Worm (Caenorhabditis elegans) whole organism, L4 larva: ENCODE results near the gene cal-5.
A peak's percentile ranks its signal among the peaks of the same experiment; 100 is the strongest.

Source experiments
- F26F4.8 ChIP-seq: fragments of 200-800 bp; sonication (Bioruptor generic); conservative IDR thresholded peaks from 2 replicates; pipeline ENCODE4 v1.3.6; 2022; ENCODE audit warnings: missing genetic modification characterization, missing compliant biosample characterization
- T20F7.1 ChIP-seq: fragments of 200-800 bp; sonication (Bioruptor generic); optimal IDR thresholded peaks from 2 replicates; lab custom pipeline; 2018; ENCODE audit warnings: mild to moderate bottlenecking, missing genetic modification characterization, missing compliant biosample characterization
- T26A8.4 ChIP-seq: fragments of 200-800 bp; sonication (Bioruptor generic); IDR thresholded peaks from 2 replicates; pipeline ENCODE4 v1.3.6; 2022; ENCODE audit warnings: missing genetic modification characterization, missing compliant biosample characterization
- Y5F2A.4 ChIP-seq: fragments of 200-800 bp; sonication (Bioruptor generic); optimal IDR thresholded peaks from 2 replicates; lab custom pipeline; 2018; ENCODE audit warnings: mild to moderate bottlenecking, missing genetic modification characterization, missing compliant biosample characterization
- aha-1 ChIP-seq: fragments of 150-350 bp; peaks from one replicate; lab custom pipeline; 2014; ENCODE audit warnings: missing biosample characterization, missing genetic modification characterization
- aly-2 ChIP-seq: sonication (generic microtip); optimal IDR thresholded peaks from 2 replicates; lab custom pipeline; 2018; ENCODE audit warnings: missing biosample characterization, missing genetic modification characterization
- ama-1 ChIP-seq: fragments of 150-350 bp; optimal IDR thresholded peaks from 2 replicates; lab custom pipeline; 2014; ENCODE audit warnings: inconsistent platforms, mixed read lengths
- arid-1 ChIP-seq: fragments of 200-800 bp; sonication (Bioruptor generic); conservative IDR thresholded peaks from 2 replicates; pipeline ENCODE4 v1.3.6; 2022; ENCODE audit warnings: missing genetic modification reagents, missing genetic modification characterization, missing compliant biosample characterization
- ceh-20 ChIP-seq: fragments of 200-800 bp; sonication (Bioruptor generic); IDR thresholded peaks from 2 replicates; pipeline ENCODE4 v1.3.6; 2022; ENCODE audit warnings: missing genetic modification reagents, missing genetic modification characterization, missing compliant biosample characterization
- ceh-28 ChIP-seq: fragments of 150-350 bp; optimal IDR thresholded peaks from 2 replicates; lab custom pipeline; 2014; ENCODE audit warnings: missing biosample characterization, missing genetic modification reagents, missing genetic modification characterization
- daf-16 ChIP-seq, 3 experiments: sonication (generic microtip); optimal IDR thresholded peaks; 2 replicates each; lab custom pipeline; 2016 to 2017; ENCODE audit warnings: missing genetic modification characterization in 3 of 3, missing genetic modification reagents in 3 of 3, mild to moderate bottlenecking in 2 of 3, missing compliant biosample characterization in 2 of 3, missing biosample characterization in 1 of 3, moderate library complexity in 1 of 3
- dmd-8 ChIP-seq: fragments of 200-800 bp; sonication (Bioruptor generic); IDR thresholded peaks from 2 replicates; pipeline ENCODE4 v1.3.6; 2022; ENCODE audit warnings: missing genetic modification characterization, missing compliant biosample characterization
- duxl-1 ChIP-seq: sonication (generic microtip); optimal IDR thresholded peaks from 2 replicates; lab custom pipeline; 2016; ENCODE audit warnings: mild to moderate bottlenecking, missing genetic modification characterization, moderate library complexity, missing compliant biosample characterization; ENCODE audit not compliant: poor library complexity
- egl-27 ChIP-seq: sonication (generic microtip); optimal IDR thresholded peaks from 3 replicates; lab custom pipeline; 2017; ENCODE audit warnings: missing biosample characterization, missing genetic modification reagents, missing genetic modification characterization
- hif-1 ChIP-seq, 2 experiments: sonication (generic microtip); optimal IDR thresholded peaks; 2 replicates each; lab custom pipeline; 2016 to 2017; ENCODE audit warnings: missing compliant biosample characterization in 2 of 2, missing genetic modification characterization in 2 of 2, missing genetic modification reagents in 2 of 2, missing genotype in 2 of 2, mild to moderate bottlenecking in 1 of 2
- hlh-11 ChIP-seq: fragments of 200-800 bp; sonication (Bioruptor generic); optimal IDR thresholded peaks from 2 replicates; lab custom pipeline; 2018; ENCODE audit warnings: mild to moderate bottlenecking, missing genetic modification characterization, missing compliant biosample characterization
- hlh-30 ChIP-seq: sonication (generic microtip); optimal IDR thresholded peaks from 2 replicates; lab custom pipeline; 2017; ENCODE audit warnings: antibody characterized with exemption, mild to moderate bottlenecking, missing genetic modification characterization, missing compliant biosample characterization; ENCODE audit not compliant: insufficient read depth
- hmg-1.1 ChIP-seq: fragments of 200-800 bp; sonication (Bioruptor generic); IDR thresholded peaks from 2 replicates; pipeline ENCODE4 v1.3.6; 2022; ENCODE audit warnings: missing genetic modification reagents, missing genetic modification characterization, missing compliant biosample characterization
- jun-1 ChIP-seq: fragments of 150-350 bp; optimal IDR thresholded peaks from 2 replicates; lab custom pipeline; 2014; ENCODE audit warnings: missing biosample characterization, missing genetic modification reagents, missing genetic modification characterization
- lim-7 ChIP-seq: fragments of 200-800 bp; sonication (Bioruptor generic); IDR thresholded peaks from 2 replicates; pipeline ENCODE4 v1.3.6; 2022; ENCODE audit warnings: missing genetic modification characterization, missing compliant biosample characterization
- lin-1 ChIP-seq: fragments of 200-800 bp; sonication (Bioruptor generic); IDR thresholded peaks from 2 replicates; pipeline ENCODE4 v1.3.6; 2022; ENCODE audit warnings: missing genetic modification reagents, missing genetic modification characterization, missing compliant biosample characterization
- lin-13 ChIP-seq: fragments of 150-350 bp; optimal IDR thresholded peaks from 2 replicates; lab custom pipeline; 2014; ENCODE audit warnings: missing biosample characterization, missing genetic modification reagents, missing genetic modification characterization
- lin-29 ChIP-seq: fragments of 200-800 bp; sonication (Bioruptor generic); IDR thresholded peaks from 2 replicates; pipeline ENCODE4 v1.3.6; 2022; ENCODE audit warnings: missing genetic modification reagents, missing genetic modification characterization, missing compliant biosample characterization
- lsy-2 ChIP-seq, 2 experiments: fragments of 150-350 bp in 1 of 2; sonication (generic microtip) in 1 of 2; optimal IDR thresholded peaks; 2 replicates each; lab custom pipeline; 2014 to 2017; ENCODE audit warnings: missing biosample characterization in 2 of 2, missing genetic modification characterization in 2 of 2
- mep-1 ChIP-seq: fragments of 150-350 bp; sonication (generic microtip); optimal IDR thresholded peaks from 3 replicates; lab custom pipeline; 2014; ENCODE audit warnings: missing biosample characterization, missing genetic modification characterization
- nhr-102 ChIP-seq: sonication (generic microtip); optimal IDR thresholded peaks from 2 replicates; lab custom pipeline; 2016; ENCODE audit warnings: mild to moderate bottlenecking, missing genetic modification characterization, moderate library complexity, missing compliant biosample characterization
- nhr-28 ChIP-seq: fragments of 150-350 bp; optimal IDR thresholded peaks from 2 replicates; lab custom pipeline; 2014; ENCODE audit warnings: missing biosample characterization, missing genetic modification characterization
- nhr-41 ChIP-seq: fragments of 200-800 bp; sonication (Bioruptor generic); IDR thresholded peaks from 2 replicates; pipeline ENCODE4 v1.3.6; 2022; ENCODE audit warnings: missing genetic modification reagents, missing genetic modification characterization, missing compliant biosample characterization
- nhr-48 ChIP-seq: sonication (generic microtip); optimal IDR thresholded peaks from 2 replicates; lab custom pipeline; 2016; ENCODE audit warnings: mild to moderate bottlenecking, missing genetic modification characterization, missing compliant biosample characterization
- nhr-6 ChIP-seq: fragments of 150-350 bp; optimal IDR thresholded peaks from 2 replicates; lab custom pipeline; 2014; ENCODE audit warnings: missing biosample characterization, missing genetic modification characterization
- nhr-76 ChIP-seq: fragments of 150-350 bp; optimal IDR thresholded peaks from 2 replicates; lab custom pipeline; 2014; ENCODE audit warnings: missing biosample characterization, missing genetic modification characterization
- pha-4 ChIP-seq, 2 experiments: fragments of 150-350 bp in 1 of 2; fragments of 200-800 bp in 1 of 2; sonication (Bioruptor generic) in 1 of 2; IDR thresholded peaks in 1 of 2; optimal IDR thresholded peaks in 1 of 2; 2 replicates each; pipeline versions ENCODE4 v1.3.6 to Lab custom; 2014 to 2022; ENCODE audit warnings: missing genetic modification characterization in 2 of 2, missing genetic modification reagents in 2 of 2, missing biosample characterization in 1 of 2, missing compliant biosample characterization in 1 of 2
- pqm-1 ChIP-seq: sonication (generic microtip); optimal IDR thresholded peaks from 2 replicates; lab custom pipeline; 2017; ENCODE audit warnings: missing biosample characterization, missing genetic modification characterization
- saeg-2 ChIP-seq: fragments of 200-800 bp; sonication (Bioruptor generic); IDR thresholded peaks from 2 replicates; pipeline ENCODE4 v1.3.6; 2022; ENCODE audit warnings: missing genetic modification reagents, missing genetic modification characterization, missing compliant biosample characterization
- set-16 ChIP-seq: fragments of 200-800 bp; sonication (Bioruptor generic); IDR thresholded peaks from 2 replicates; pipeline ENCODE4 v1.3.6; 2022; ENCODE audit warnings: missing genetic modification reagents, missing genetic modification characterization, missing compliant biosample characterization
- snpc-1.2 ChIP-seq: fragments of 200-800 bp; sonication (Bioruptor generic); IDR thresholded peaks from 2 replicates; pipeline ENCODE4 v1.3.6; 2022; ENCODE audit warnings: missing genetic modification reagents, missing genetic modification characterization, missing compliant biosample characterization
- tra-1 ChIP-seq: fragments of 200-800 bp; sonication (Bioruptor generic); IDR thresholded peaks from 2 replicates; pipeline ENCODE4 v1.3.6; 2022; ENCODE audit warnings: missing genetic modification reagents, missing genetic modification characterization, missing compliant biosample characterization
- unc-39 ChIP-seq: sonication (generic microtip); optimal IDR thresholded peaks from 2 replicates; lab custom pipeline; 2017; ENCODE audit warnings: missing biosample characterization, missing genetic modification characterization
- zfp-2 ChIP-seq: sonication (generic microtip); optimal IDR thresholded peaks from 2 replicates; lab custom pipeline; 2016; ENCODE audit warnings: mild to moderate bottlenecking, missing genetic modification characterization, missing compliant biosample characterization
- zfp-3 ChIP-seq: fragments of 200-800 bp; sonication (Bioruptor generic); conservative IDR thresholded peaks from 2 replicates; pipeline ENCODE4 v1.3.6; 2022; ENCODE audit warnings: missing genetic modification reagents, missing genetic modification characterization, missing compliant biosample characterization
- zip-11 ChIP-seq: fragments of 200-800 bp; sonication (Bioruptor generic); IDR thresholded peaks from 2 replicates; pipeline ENCODE4 v1.3.6; 2022; ENCODE audit warnings: missing genetic modification characterization, missing compliant biosample characterization
- zip-2 ChIP-seq: fragments of 150-350 bp; optimal IDR thresholded peaks from 2 replicates; lab custom pipeline; 2014; ENCODE audit warnings: missing biosample characterization, missing genetic modification characterization
- ztf-11 ChIP-seq: fragments of 150-350 bp; optimal IDR thresholded peaks from 2 replicates; lab custom pipeline; 2014; ENCODE audit warnings: missing biosample characterization, missing genetic modification characterization
- ztf-7 ChIP-seq: fragments of 150-350 bp; optimal IDR thresholded peaks from 2 replicates; lab custom pipeline; 2014; ENCODE audit warnings: missing biosample characterization, missing genetic modification characterization

Gene cal-5

ce11 chrX:5071025-5071424 is 6.7 kb downstream of the cal-5 start:
- TF ChIP-seq hif-1 (tag; optimal IDR thresholded peaks at IDR 0.05; lab: Kevin White, UChicago), result no peak
- TF ChIP-seq nhr-41 (GFP tag; lab: Robert Waterston, UW), result no peak
- no peak for TF ChIP-seq egl-27
- no peak for TF ChIP-seq mep-1 (tag; lab: Kevin White, UChicago)
- no peak for TF ChIP-seq hlh-11 (tag; lab: Kevin White, UChicago)
- no peak for TF ChIP-seq nhr-28 (tag; lab: Kevin White, UChicago)
- TF ChIP-seq Y5F2A.4, result no peak
- TF ChIP-seq ztf-11 (tag; lab: Kevin White, UChicago), result no peak
- TF ChIP-seq aly-2 (tag; lab: Kevin White, UChicago), result no peak
- no peak for TF ChIP-seq jun-1 (tag; lab: Kevin White, UChicago)
- no peak for TF ChIP-seq lin-13
- TF ChIP-seq daf-16 (GFP tag; optimal IDR thresholded peaks at IDR 0.05; lab: Kevin White, UChicago), result no peak
- no peak for TF ChIP-seq daf-16 (tag; optimal IDR thresholded peaks at IDR 0.05; lab: Kevin White, UChicago)
- TF ChIP-seq pha-4 (GFP tag; IDR thresholded peaks at IDR 0.05; lab: Robert Waterston, UW), result no peak
- no peak for TF ChIP-seq pha-4 (tag; optimal IDR thresholded peaks at IDR 0.05; lab: Kevin White, UChicago)
- no peak for TF ChIP-seq zip-2 (tag; lab: Kevin White, UChicago)
- TF ChIP-seq F26F4.8 (GFP tag; lab: Robert Waterston, UW), result no peak
- TF ChIP-seq T20F7.1 (GFP tag; lab: Kevin White, UChicago), result no peak
- no peak for TF ChIP-seq zfp-3 (GFP tag; lab: Robert Waterston, UW)
- TF ChIP-seq saeg-2, result no peak
- TF ChIP-seq, all 104 proteins: peak for 0

- TF ChIP-seq ztf-7 (tag; lab: Kevin White, UChicago) (no peak), lin-29 (GFP tag; lab: Robert Waterston, UW) (no peak), lin-1 (no peak), zfp-2 (no peak), nhr-102 (tag; lab: Kevin White, UChicago) (no peak), pqm-1 (tag; lab: Kevin White, UChicago) (no peak), hlh-30 (tag; lab: Kevin White, UChicago) (no peak), zip-11 (GFP tag; lab: Robert Waterston, UW) (no peak), snpc-1.2 (no peak), arid-1 (no peak)
- TF ChIP-seq, all 104 proteins: peak for 0
Observed at ce11 chrX:5067796-5068195, 10.0 kb downstream of the cal-5 start, which contains the start of gene clc-7. clc-7 (plus strand) TSS chrX:5068096.

- TF ChIP-seq nhr-6 (tag; lab: Kevin White, UChicago) (no peak), aha-1 (tag; lab: Kevin White, UChicago) (peak; percentile 56)
Observed at ce11 chrX:5066570-5066969, 11.2 kb downstream of the cal-5 start.

- TF ChIP-seq set-16, result peak; percentile 76
- TF ChIP-seq hlh-30 (tag; lab: Kevin White, UChicago), result peak; percentile 41
- TF ChIP-seq hmg-1.1 (GFP tag; lab: Robert Waterston, UW), result peak; percentile 80
- no peak for TF ChIP-seq duxl-1 (tag; lab: Kevin White, UChicago)
- TF ChIP-seq lsy-2 (tag; optimal IDR thresholded peaks at IDR 0.05; lab: Kevin White, UChicago), result peak; percentile 50 to 54
- TF ChIP-seq T26A8.4 (GFP tag; lab: Robert Waterston, UW), result no peak
- TF ChIP-seq ama-1 (lab: Kevin White, UChicago), result no peak
- peak; percentile 35 for TF ChIP-seq nhr-102 (tag; lab: Kevin White, UChicago)
- peak; percentile 45 for TF ChIP-seq nhr-48
- TF ChIP-seq nhr-76 (tag; lab: Kevin White, UChicago), result no peak
- 0 out of 2 replicates have a peak, but pooled peaks have one; percentile 51 for TF ChIP-seq tra-1
- TF ChIP-seq pqm-1 (tag; lab: Kevin White, UChicago), result peak; percentile 9
- TF ChIP-seq hlh-11 (tag; lab: Kevin White, UChicago), result peak; percentile 86
- no peak for TF ChIP-seq zfp-2
- peak; percentile 11 for TF ChIP-seq ceh-28 (tag; lab: Kevin White, UChicago)
- TF ChIP-seq lim-7 (GFP tag; lab: Robert Waterston, UW), result 0 out of 2 replicates have a peak, but pooled peaks have one; percentile 29
- TF ChIP-seq nhr-6 (tag; lab: Kevin White, UChicago), result peak; percentile 60
- no peak for TF ChIP-seq unc-39
- TF ChIP-seq dmd-8 (GFP tag; lab: Robert Waterston, UW), result no peak
- TF ChIP-seq ceh-20, result 0 out of 2 replicates have a peak, but pooled peaks have one; percentile 17
Observed at ce11 chrX:5063750-5064652, 13.8 kb downstream of the cal-5 start, which contains the start of gene C24H10.2. C24H10.2 (plus strand) TSS chrX:5064602.
